Fruit fly (Drosophila melanogaster) whole organism, embryonic: ENCODE results near the gene CG42814.

Source experiments
- Abd-B ChIP-seq: fragments of 200-800 bp; sonication (Bioruptor generic); optimal IDR thresholded peaks from 2 replicates; lab custom pipeline; 2018; ENCODE audit warnings: missing biosample characterization, mild to moderate bottlenecking, missing genetic modification characterization, moderate library complexity
- Aef1 ChIP-seq: fragments of 200-800 bp; sonication (Bioruptor generic); IDR thresholded peaks from 3 replicates; pipeline ENCODE4 v1.3.6; 2022; ENCODE audit warnings: missing biosample characterization, missing genetic modification characterization
- Awh ChIP-seq: fragments of 200-800 bp; sonication (Bioruptor generic); IDR thresholded peaks from 2 replicates; pipeline ENCODE4, ENCODE4 v1.3.6; 2022; ENCODE audit warnings: missing biosample characterization, missing genetic modification characterization
- CG11456 ChIP-seq: fragments of 200-800 bp; sonication (Bioruptor generic); IDR thresholded peaks from 3 replicates; pipeline ENCODE4 v1.3.6; 2022; ENCODE audit warnings: missing biosample characterization, missing genetic modification characterization
- CG17328 ChIP-seq: fragments of 200-800 bp; sonication (Bioruptor generic); IDR thresholded peaks from 2 replicates; pipeline ENCODE4 v1.3.6; 2022; ENCODE audit warnings: missing biosample characterization, missing genetic modification characterization
- CG3065 ChIP-seq: fragments of 200-800 bp; sonication (Bioruptor generic); optimal IDR thresholded peaks from 2 replicates; lab custom pipeline; 2016; ENCODE audit warnings: missing biosample characterization, missing genetic modification characterization
- CG31441 ChIP-seq: fragments of 200-800 bp; sonication (Bioruptor generic); IDR thresholded peaks from 2 replicates; pipeline ENCODE4 v1.3.6; 2022; ENCODE audit warnings: missing biosample characterization, missing genetic modification characterization
- CG3163 ChIP-seq: fragments of 200-800 bp; sonication (Bioruptor generic); optimal IDR thresholded peaks from 3 replicates; lab custom pipeline; 2016; ENCODE audit warnings: missing biosample characterization, missing genetic modification characterization
- CG32767 ChIP-seq: fragments of 200-800 bp; sonication (Bioruptor generic); IDR thresholded peaks from 2 replicates; pipeline ENCODE4 v1.3.6; 2022; ENCODE audit warnings: missing biosample characterization, missing genetic modification characterization
- CG33213 ChIP-seq: fragments of 200-800 bp; sonication (Bioruptor generic); optimal IDR thresholded peaks from 3 replicates; lab custom pipeline; 2016; ENCODE audit warnings: missing biosample characterization, missing genetic modification characterization
- CG3995 ChIP-seq: fragments of 200-800 bp; sonication (Bioruptor generic); optimal IDR thresholded peaks from 3 replicates; lab custom pipeline; 2016; ENCODE audit warnings: missing biosample characterization, missing genetic modification characterization
- CG4404 ChIP-seq: fragments of 200-800 bp; sonication (Bioruptor generic); IDR thresholded peaks from 2 replicates; pipeline ENCODE4 v1.3.6; 2022; ENCODE audit warnings: missing biosample characterization, missing genetic modification characterization
- CG5180 ChIP-seq: fragments of 200-800 bp; sonication (Bioruptor generic); optimal IDR thresholded peaks from 3 replicates; lab custom pipeline; 2017; ENCODE audit warnings: missing biosample characterization, missing genetic modification characterization, mild to moderate bottlenecking, moderate library complexity, missing genetic modification reagents
- CG6765 ChIP-seq: fragments of 200-800 bp; sonication (Bioruptor generic); optimal IDR thresholded peaks from 3 replicates; lab custom pipeline; 2017; ENCODE audit warnings: missing biosample characterization, mild to moderate bottlenecking, missing genetic modification characterization
- CG6791 ChIP-seq: fragments of 200-800 bp; sonication (Bioruptor generic); IDR thresholded peaks from 3 replicates; pipeline ENCODE4 v1.3.6; 2022; ENCODE audit warnings: missing biosample characterization, missing genetic modification characterization; ENCODE audit not compliant: partially characterized antibody
- CG7987 ChIP-seq: fragments of 200-800 bp; sonication (Bioruptor generic); optimal IDR thresholded peaks from 2 replicates; lab custom pipeline; 2018; ENCODE audit warnings: missing biosample characterization, mild to moderate bottlenecking, missing genetic modification characterization, moderate library complexity
- CG9437 ChIP-seq: fragments of 200-800 bp; sonication (Bioruptor generic); optimal IDR thresholded peaks from 2 replicates; lab custom pipeline; 2018; ENCODE audit warnings: missing biosample characterization, mild to moderate bottlenecking, missing genetic modification characterization
- CG9727 ChIP-seq: fragments of 200-800 bp; sonication (Bioruptor generic); optimal IDR thresholded peaks from 3 replicates; lab custom pipeline; 2017; ENCODE audit warnings: missing biosample characterization, mild to moderate bottlenecking, missing genetic modification characterization
- D ChIP-seq, 2 experiments: fragments of 200-800 bp in 1 of 2; fragments of >200 bp in 1 of 2; sonication (Bioruptor generic) in 1 of 2; optimal IDR thresholded peaks; 2 replicates in 1 of 2; 3 replicates in 1 of 2; lab custom pipeline; 2017; ENCODE audit warnings: mild to moderate bottlenecking in 1 of 2, missing biosample characterization in 1 of 2, missing genetic modification characterization in 1 of 2, missing genetic modification reagents in 1 of 2
- Dad ChIP-seq: fragments of 200-800 bp; sonication (Bioruptor generic); optimal IDR thresholded peaks from 3 replicates; lab custom pipeline; 2016; ENCODE audit warnings: missing biosample characterization, missing genetic modification characterization
- Dbx ChIP-seq: fragments of 200-800 bp; sonication (Bioruptor generic); IDR thresholded peaks from 3 replicates; pipeline ENCODE4 v1.3.6; 2022; ENCODE audit warnings: missing biosample characterization, missing genetic modification characterization
- Drgx ChIP-seq: fragments of 200-800 bp; sonication (Bioruptor generic); IDR thresholded peaks from 2 replicates; pipeline ENCODE4 v1.3.6; 2022; ENCODE audit warnings: missing biosample characterization, missing genetic modification characterization
- E2f2 ChIP-seq: fragments of 200-800 bp; sonication (Bioruptor generic); IDR thresholded peaks from 2 replicates; pipeline ENCODE4 v1.3.6; 2022; ENCODE audit warnings: missing biosample characterization, missing genetic modification characterization
- Ets65A ChIP-seq: fragments of 200-800 bp; sonication (Bioruptor generic); peaks from one replicate; lab custom pipeline; 2016; ENCODE audit warnings: missing biosample characterization, missing genetic modification characterization
- H15 ChIP-seq: fragments of 200-800 bp; sonication (Bioruptor generic); IDR thresholded peaks from 3 replicates; pipeline ENCODE4 v1.3.6; 2022; ENCODE audit warnings: missing biosample characterization, missing genetic modification characterization
- Hey ChIP-seq: fragments of 200-800 bp; sonication (Bioruptor generic); optimal IDR thresholded peaks from 3 replicates; lab custom pipeline; 2018; ENCODE audit warnings: missing biosample characterization, mild to moderate bottlenecking, missing genetic modification characterization
- Hsf ChIP-seq: fragments of 200-800 bp; sonication (Bioruptor generic); optimal IDR thresholded peaks from 3 replicates; lab custom pipeline; 2016; ENCODE audit warnings: missing biosample characterization, missing genetic modification characterization
- Kr ChIP-seq: fragments of 200-800 bp; sonication (Bioruptor generic); optimal IDR thresholded peaks from 2 replicates; lab custom pipeline; 2017; ENCODE audit warnings: missing biosample characterization, mild to moderate bottlenecking, missing genetic modification characterization
- Med ChIP-seq: fragments of 200-800 bp; sonication (Bioruptor generic); peaks from one replicate; lab custom pipeline; 2016; ENCODE audit warnings: missing biosample characterization, missing genetic modification characterization, mild to moderate bottlenecking, inconsistent platforms, moderate library complexity
- Rfx ChIP-seq: fragments of 200-800 bp; sonication (Bioruptor generic); IDR thresholded peaks from 2 replicates; pipeline ENCODE4 v1.3.6; 2022; ENCODE audit warnings: missing biosample characterization, missing genetic modification characterization
- Vsx1 ChIP-seq: fragments of 200-800 bp; sonication (Bioruptor generic); optimal IDR thresholded peaks from 2 replicates; lab custom pipeline; 2017; ENCODE audit warnings: missing biosample characterization, mild to moderate bottlenecking, missing genetic modification characterization, missing genetic modification reagents
- abd-A ChIP-seq: fragments of 200-800 bp; sonication (Bioruptor generic); optimal IDR thresholded peaks from 3 replicates; lab custom pipeline; 2019; ENCODE audit warnings: missing biosample characterization, mild to moderate bottlenecking, missing genetic modification characterization, moderate library complexity
- ac ChIP-seq: fragments of 200-800 bp; sonication (Bioruptor generic); optimal IDR thresholded peaks from 3 replicates; lab custom pipeline; 2017; ENCODE audit warnings: missing biosample characterization, mild to moderate bottlenecking, missing genetic modification characterization
- crc ChIP-seq: fragments of 200-800 bp; sonication (Bioruptor generic); optimal IDR thresholded peaks from 2 replicates; lab custom pipeline; 2016; ENCODE audit warnings: missing biosample characterization, missing genetic modification characterization
- crol ChIP-seq: fragments of 200-800 bp; sonication (Bioruptor generic); IDR thresholded peaks from 2 replicates; pipeline ENCODE4 v1.3.6; 2022; ENCODE audit warnings: missing biosample characterization, missing genetic modification characterization
- dimm ChIP-seq: fragments of 200-800 bp; sonication (Bioruptor generic); IDR thresholded peaks from 2 replicates; pipeline ENCODE4 v1.3.6; 2022; ENCODE audit warnings: missing biosample characterization, missing genetic modification characterization
- ewg ChIP-seq: fragments of 200-800 bp; sonication (Bioruptor generic); optimal IDR thresholded peaks from 3 replicates; lab custom pipeline; 2017; ENCODE audit warnings: mild to moderate bottlenecking, missing biosample characterization, missing genetic modification reagents, missing genetic modification characterization
- fd3F ChIP-seq: fragments of 200-800 bp; sonication (Bioruptor generic); optimal IDR thresholded peaks from 2 replicates; lab custom pipeline; 2018; ENCODE audit warnings: missing biosample characterization, mild to moderate bottlenecking, missing genetic modification characterization, moderate library complexity
- fd96Cb ChIP-seq: fragments of 200-800 bp; sonication (Bioruptor generic); optimal IDR thresholded peaks from 2 replicates; lab custom pipeline; 2018; ENCODE audit warnings: missing biosample characterization, mild to moderate bottlenecking, missing genetic modification characterization, moderate library complexity
- gt ChIP-seq: fragments of 200-800 bp; sonication (Bioruptor generic); IDR thresholded peaks from 2 replicates; pipeline ENCODE4 v1.3.6; 2022; ENCODE audit warnings: missing biosample characterization, missing genetic modification characterization
- kni ChIP-seq: fragments of 200-800 bp; sonication (Bioruptor generic); optimal IDR thresholded peaks from 3 replicates; lab custom pipeline; 2017; ENCODE audit warnings: mild to moderate bottlenecking, missing biosample characterization, missing genetic modification reagents, missing genetic modification characterization
- oc ChIP-seq: fragments of 200-800 bp; sonication (Bioruptor generic); optimal IDR thresholded peaks from 2 replicates; lab custom pipeline; 2018; ENCODE audit warnings: missing biosample characterization, mild to moderate bottlenecking, missing genetic modification characterization, moderate library complexity
- odd ChIP-seq: fragments of 200-800 bp; sonication (Bioruptor generic); optimal IDR thresholded peaks from 2 replicates; lab custom pipeline; 2017; ENCODE audit warnings: missing biosample characterization, mild to moderate bottlenecking, missing genetic modification characterization
- pros ChIP-seq: fragments of 200-800 bp; sonication (Bioruptor generic); optimal IDR thresholded peaks from 3 replicates; lab custom pipeline; 2019; ENCODE audit warnings: missing biosample characterization, mild to moderate bottlenecking, missing genetic modification characterization, moderate library complexity
- sug ChIP-seq: fragments of 200-800 bp; optimal IDR thresholded peaks from 2 replicates; lab custom pipeline; 2019; ENCODE audit warnings: missing biosample characterization, mild to moderate bottlenecking, missing genetic modification characterization, moderate library complexity
- tio ChIP-seq: fragments of 200-800 bp; sonication (Bioruptor generic); optimal IDR thresholded peaks from 2 replicates; lab custom pipeline; 2017; ENCODE audit warnings: missing biosample characterization, missing genetic modification characterization, inconsistent platforms
- tll ChIP-seq, 2 experiments: fragments of 200-800 bp in 1 of 2; fragments of >200 bp in 1 of 2; sonication (Bioruptor generic) in 1 of 2; optimal IDR thresholded peaks; 2 replicates each; lab custom pipeline; 2017 to 2019; ENCODE audit warnings: missing biosample characterization in 2 of 2, missing genetic modification characterization in 2 of 2, mild to moderate bottlenecking in 1 of 2, moderate library complexity in 1 of 2
- unpg ChIP-seq: fragments of 200-800 bp; sonication (Bioruptor generic); optimal IDR thresholded peaks from 3 replicates; lab custom pipeline; 2018; ENCODE audit warnings: missing biosample characterization, mild to moderate bottlenecking, missing genetic modification characterization, moderate library complexity
- vnd ChIP-seq: fragments of 200-800 bp; sonication (Bioruptor generic); IDR thresholded peaks from 3 replicates; pipeline ENCODE4 v1.3.6; 2022; ENCODE audit warnings: missing biosample characterization, missing genetic modification characterization; ENCODE audit not compliant: partially characterized antibody
- wor ChIP-seq: fragments of 200-800 bp; sonication (Bioruptor generic); IDR thresholded peaks from 2 replicates; pipeline ENCODE4 v1.3.6; 2022; ENCODE audit warnings: missing biosample characterization, missing genetic modification characterization
- yki ChIP-seq: fragments of >200 bp; optimal IDR thresholded peaks from 3 replicates; lab custom pipeline; 2018

Gene CG42814

DNA sequence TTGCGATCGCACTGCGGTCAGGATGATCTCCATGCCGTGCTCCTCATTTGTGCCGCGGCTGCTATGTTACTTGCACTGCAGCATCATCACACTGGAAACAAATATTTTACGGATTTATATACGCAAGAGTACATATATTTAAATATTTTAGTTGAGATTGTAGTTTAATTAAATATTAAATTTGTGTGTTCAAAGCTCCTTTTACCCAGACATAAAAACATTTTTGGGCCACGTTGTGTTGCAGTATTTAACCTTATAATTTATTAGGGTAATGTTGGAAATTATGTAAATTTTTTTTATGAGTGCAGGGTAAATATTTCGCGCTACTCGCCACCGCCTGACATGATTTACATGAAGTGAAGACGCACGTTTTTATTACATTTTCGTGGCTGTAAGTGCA, 31.7 kb downstream of the CG42814 start (continued):
- no peak for TF ChIP-seq CG3995
- no peak for TF ChIP-seq gt (GFP tag; lab: Robert Waterston, UW)
- no peak for TF ChIP-seq CG9437 (GFP tag; lab: Kevin White, UChicago)
- TF ChIP-seq H15 (GFP tag; lab: Robert Waterston, UW) = no peak
- TF ChIP-seq Aef1 (GFP tag; lab: Robert Waterston, UW) = no peak
- 0 out of 2 replicates have a peak, but pooled peaks have one; percentile 10 for TF ChIP-seq CG31441 (GFP tag; lab: Robert Waterston, UW)
- peak; percentile 1 for TF ChIP-seq unpg (GFP tag; lab: Kevin White, UChicago)
- TF ChIP-seq Abd-B (GFP tag; lab: Kevin White, UChicago) = no peak
- TF ChIP-seq Dad = no peak
- TF ChIP-seq CG32767 (GFP tag; lab: Robert Waterston, UW) = no peak
- TF ChIP-seq CG6765 (GFP tag; lab: Kevin White, UChicago) = no peak
- no peak for TF ChIP-seq CG17328 (GFP tag; lab: Robert Waterston, UW)

DNA sequence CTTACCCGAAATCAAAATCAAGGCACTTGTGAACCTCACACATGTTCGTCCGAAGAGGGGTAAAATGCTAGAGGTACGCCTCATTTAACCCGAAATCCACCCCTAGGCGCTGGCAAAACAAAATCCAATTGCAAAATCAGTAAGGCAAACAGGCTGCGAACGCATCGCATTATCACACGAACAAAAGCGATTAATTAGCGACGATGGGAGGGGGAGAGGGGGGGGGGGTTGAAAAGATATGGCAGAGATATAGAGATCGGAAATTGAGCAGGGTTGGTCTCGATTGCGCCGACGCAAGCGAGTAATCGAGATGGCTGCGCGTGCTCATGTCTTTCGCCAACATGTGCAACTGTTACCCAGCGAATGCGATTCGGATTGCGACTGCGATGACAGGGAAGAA, 32.4 kb downstream of the CG42814 start:
- TF ChIP-seq tll (GFP tag; optimal IDR thresholded peaks at IDR 0.05; lab: Kevin White, UChicago) (peak in 1 of 2 experiments; percentile 29), Vsx1 (GFP tag; lab: Kevin White, UChicago) (no peak), pros (GFP tag; lab: Kevin White, UChicago) (peak; percentile 67), oc (tag; lab: Kevin White, UChicago) (peak; percentile 84), Kr (GFP tag; lab: Kevin White, UChicago) (peak; percentile 82), odd (no peak), ac (GFP tag; lab: Kevin White, UChicago) (no peak), Dbx (no peak), crol (GFP tag; lab: Robert Waterston, UW) (peak; percentile 63), Med (no peak), kni (GFP tag; lab: Kevin White, UChicago) (peak; percentile 2), D (optimal IDR thresholded peaks at IDR 0.05; lab: Kevin White, UChicago) (no peak), D (GFP tag; optimal IDR thresholded peaks at IDR 0.05; lab: Kevin White, UChicago) (peak; percentile 14), CG7987 (no peak), dimm (GFP tag; lab: Robert Waterston, UW) (no peak), Awh (GFP tag; lab: Robert Waterston, UW) (peak; percentile 52; the same call in 1 of the 2 replicates), Rfx (GFP tag; lab: Robert Waterston, UW) (no peak), ewg (peak; percentile 11), fd3F (GFP tag; lab: Kevin White, UChicago) (no peak), Hsf (GFP tag; lab: Kevin White, UChicago) (no peak), Drgx (GFP tag; lab: Robert Waterston, UW) (no peak), Hey (no peak), CG3065 (no peak), CG9727 (no peak)

DNA sequence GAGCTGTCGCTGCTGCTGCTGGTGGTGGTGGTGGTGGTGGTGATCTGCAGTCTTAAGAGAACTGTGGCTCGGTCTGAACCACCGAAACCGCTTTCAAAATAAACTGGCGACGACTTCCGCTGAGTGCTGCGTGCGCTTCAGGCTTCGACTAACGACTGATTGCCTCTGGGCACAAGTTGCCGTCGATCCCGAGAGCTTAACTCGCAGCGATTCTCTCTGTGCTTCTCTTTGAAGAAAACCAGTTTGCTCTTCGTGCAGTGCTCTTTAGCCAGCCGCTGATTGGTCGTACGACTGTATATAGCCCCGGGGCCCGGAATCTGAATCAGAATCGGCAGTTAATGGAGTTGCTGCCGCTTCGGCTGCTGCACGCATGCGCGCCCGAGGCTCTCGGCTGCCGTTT, 35.2 kb downstream of the CG42814 start, which contains the start of gene Ser:
TSS of gene Ser (minus strand) at position 162 of the 400 bp plus-strand sequence.
- TF ChIP-seq CG4404 (no peak), Ets65A (GFP tag; lab: Kevin White, UChicago) (peak; percentile 82), yki (lab: Kevin White, UChicago) (peak; percentile 48), CG11456 (GFP tag; lab: Robert Waterston, UW) (no peak), crc (GFP tag; lab: Kevin White, UChicago) (no peak), sug (tag; lab: Kevin White, UChicago) (no peak), abd-A (peak; percentile 9), vnd (GFP tag; lab: Robert Waterston, UW) (no peak), CG5180 (GFP tag; lab: Kevin White, UChicago) (peak; percentile 5), E2f2 (GFP tag; lab: Robert Waterston, UW) (no peak), CG3163 (GFP tag; lab: Kevin White, UChicago) (peak; percentile 96), fd96Cb (tag; lab: Kevin White, UChicago) (no peak), CG6791 (GFP tag; lab: Robert Waterston, UW) (0 out of 3 replicates have a peak, but pooled peaks have one; percentile 4), wor (GFP tag; lab: Robert Waterston, UW) (no peak), tio (GFP tag; lab: Kevin White, UChicago) (no peak), CG33213 (GFP tag; lab: Kevin White, UChicago) (no peak)
